Fruit fly (Drosophila melanogaster) whole organism, embryonic: ENCODE results near the gene CG4020.
A peak's percentile ranks its signal among the peaks of the same experiment; 100 is the strongest.

ENCODE experiments used
- Aef1 ChIP-seq: fragments of 200-800 bp; sonication (Bioruptor generic); IDR thresholded peaks from 3 replicates; pipeline ENCODE4 v1.3.6; 2022; ENCODE audit warnings: missing biosample characterization, missing genetic modification characterization
- CG10462 ChIP-seq: fragments of 200-800 bp; sonication (Bioruptor generic); optimal IDR thresholded peaks from 2 replicates; lab custom pipeline; 2016; ENCODE audit warnings: missing biosample characterization, missing genetic modification characterization
- CG12219 ChIP-seq: fragments of 200-800 bp; sonication (Bioruptor generic); optimal IDR thresholded peaks from 3 replicates; lab custom pipeline; 2018; ENCODE audit warnings: missing biosample characterization, mild to moderate bottlenecking, missing genetic modification characterization
- CG12299 ChIP-seq: fragments of 200-800 bp; sonication (Bioruptor generic); optimal IDR thresholded peaks from 2 replicates; lab custom pipeline; 2018; ENCODE audit warnings: missing biosample characterization, mild to moderate bottlenecking, missing genetic modification characterization
- CG1233 ChIP-seq: fragments of 200-800 bp; sonication (Bioruptor generic); optimal IDR thresholded peaks from 4 replicates; lab custom pipeline; 2018; ENCODE audit warnings: missing biosample characterization, mild to moderate bottlenecking, missing genetic modification characterization
- CG13123 ChIP-seq: fragments of 200-800 bp; sonication (Bioruptor generic); optimal IDR thresholded peaks from 2 replicates; lab custom pipeline; 2016; ENCODE audit warnings: missing biosample characterization, missing genetic modification characterization
- CG15269 ChIP-seq: fragments of 200-800 bp; sonication (Bioruptor generic); optimal IDR thresholded peaks from 2 replicates; lab custom pipeline; 2018; ENCODE audit warnings: missing biosample characterization, mild to moderate bottlenecking, missing genetic modification characterization, moderate library complexity
- CG15514 ChIP-seq: fragments of 200-800 bp; sonication (Bioruptor generic); optimal IDR thresholded peaks from 3 replicates; lab custom pipeline; 2017; ENCODE audit warnings: missing biosample characterization, missing genetic modification characterization, mild to moderate bottlenecking, moderate library complexity, missing genetic modification reagents
- CG1603 ChIP-seq: fragments of 200-800 bp; sonication (Bioruptor generic); optimal IDR thresholded peaks from 2 replicates; lab custom pipeline; 2019; ENCODE audit warnings: missing biosample characterization, mild to moderate bottlenecking, missing genetic modification characterization, moderate library complexity
- CG17568 ChIP-seq: fragments of 200-800 bp; sonication (Bioruptor generic); optimal IDR thresholded peaks from 2 replicates; lab custom pipeline; 2018; ENCODE audit warnings: missing biosample characterization, mild to moderate bottlenecking, missing genetic modification characterization, moderate library complexity
- CG17912 ChIP-seq: fragments of 200-800 bp; sonication (Bioruptor generic); optimal IDR thresholded peaks from 2 replicates; lab custom pipeline; 2018; ENCODE audit warnings: missing biosample characterization, mild to moderate bottlenecking, missing genetic modification characterization
- CG2202 ChIP-seq: fragments of 200-800 bp; sonication (Bioruptor generic); optimal IDR thresholded peaks from 2 replicates; lab custom pipeline; 2018; ENCODE audit warnings: missing biosample characterization, mild to moderate bottlenecking, missing genetic modification characterization
- CG31224 ChIP-seq: fragments of 200-800 bp; sonication (Bioruptor generic); IDR thresholded peaks from 2 replicates; pipeline ENCODE4 v1.3.6; 2022; ENCODE audit warnings: missing biosample characterization, missing genetic modification characterization
- CG43689 ChIP-seq: fragments of 200-800 bp; sonication (Bioruptor generic); IDR thresholded peaks from 2 replicates; pipeline ENCODE4 v1.3.6; 2022; ENCODE audit warnings: missing biosample characterization, missing genetic modification characterization
- CG4820 ChIP-seq: fragments of 200-800 bp; sonication (Bioruptor generic); optimal IDR thresholded peaks from 3 replicates; lab custom pipeline; 2016; ENCODE audit warnings: missing biosample characterization, missing genetic modification characterization
- CG6272 ChIP-seq: fragments of 200-800 bp; sonication (Bioruptor generic); IDR thresholded peaks from 2 replicates; pipeline ENCODE4 v1.3.6; 2022; ENCODE audit warnings: missing biosample characterization, missing genetic modification characterization
- CG9437 ChIP-seq: fragments of 200-800 bp; sonication (Bioruptor generic); optimal IDR thresholded peaks from 2 replicates; lab custom pipeline; 2018; ENCODE audit warnings: missing biosample characterization, mild to moderate bottlenecking, missing genetic modification characterization
- CG9932 ChIP-seq: fragments of 200-800 bp; sonication (Bioruptor generic); IDR thresholded peaks from 2 replicates; pipeline ENCODE4 v1.3.6; 2022; ENCODE audit warnings: missing biosample characterization, missing genetic modification characterization
- Dbx ChIP-seq: fragments of 200-800 bp; sonication (Bioruptor generic); IDR thresholded peaks from 3 replicates; pipeline ENCODE4 v1.3.6; 2022; ENCODE audit warnings: missing biosample characterization, missing genetic modification characterization
- Dp ChIP-seq: fragments of 200-800 bp; sonication (Bioruptor generic); optimal IDR thresholded peaks from 2 replicates; lab custom pipeline; 2018; ENCODE audit warnings: missing biosample characterization, mild to moderate bottlenecking, missing genetic modification characterization, moderate library complexity
- ERR ChIP-seq: fragments of 200-800 bp; sonication (Bioruptor generic); optimal IDR thresholded peaks from 2 replicates; lab custom pipeline; 2016; ENCODE audit warnings: missing biosample characterization, missing genetic modification characterization
- Ets97D ChIP-seq: fragments of 200-800 bp; sonication (Bioruptor generic); optimal IDR thresholded peaks from 3 replicates; lab custom pipeline; 2016; ENCODE audit warnings: missing biosample characterization, missing genetic modification characterization
- Gug ChIP-seq: fragments of 200-800 bp; sonication (Bioruptor generic); IDR thresholded peaks from 4 replicates; pipeline ENCODE4 v1.3.6; 2022; ENCODE audit warnings: missing biosample characterization, missing genetic modification characterization
- Jarid2 ChIP-seq: fragments of 200-800 bp; sonication (Bioruptor generic); optimal IDR thresholded peaks from 3 replicates; lab custom pipeline; 2017; ENCODE audit warnings: mild to moderate bottlenecking, missing biosample characterization, missing genetic modification reagents, missing genetic modification characterization
- NFAT ChIP-seq: fragments of 200-800 bp; sonication (Bioruptor generic); IDR thresholded peaks from 2 replicates; pipeline ENCODE4 v1.3.6; 2022; ENCODE audit warnings: missing biosample characterization, missing genetic modification characterization
- Nf-YC ChIP-seq: fragments of 200-800 bp; optimal IDR thresholded peaks from 3 replicates; lab custom pipeline; 2019; ENCODE audit warnings: missing biosample characterization, mild to moderate bottlenecking, missing genetic modification characterization, moderate library complexity
- Pdp1 ChIP-seq, 2 experiments: fragments of 200-800 bp; sonication (Bioruptor generic); optimal IDR thresholded peaks; 3 replicates each; lab custom pipeline; 2016; ENCODE audit warnings: missing biosample characterization in 2 of 2, missing genetic modification characterization in 2 of 2, mild to moderate bottlenecking in 1 of 2, moderate library complexity in 1 of 2
- Sin3A ChIP-seq: fragments of >200 bp; optimal IDR thresholded peaks from 2 replicates; lab custom pipeline; 2018
- Sry-δ ChIP-seq: fragments of 200-800 bp; sonication (Bioruptor generic); optimal IDR thresholded peaks from 2 replicates; lab custom pipeline; 2016; ENCODE audit warnings: missing biosample characterization, missing genetic modification characterization
- Ssrp ChIP-seq: fragments of 200-800 bp; sonication (Bioruptor generic); optimal IDR thresholded peaks from 2 replicates; lab custom pipeline; 2018; ENCODE audit warnings: missing biosample characterization, mild to moderate bottlenecking, missing genetic modification characterization, moderate library complexity
- YL-1 ChIP-seq: fragments of 200-800 bp; sonication (Bioruptor generic); optimal IDR thresholded peaks from 3 replicates; lab custom pipeline; 2017; ENCODE audit warnings: missing biosample characterization, mild to moderate bottlenecking, missing genetic modification characterization
- cato ChIP-seq: fragments of 200-800 bp; sonication (Bioruptor generic); optimal IDR thresholded peaks from 2 replicates; lab custom pipeline; 2016; ENCODE audit warnings: missing biosample characterization, missing genetic modification characterization, borderline replicate concordance
- chn ChIP-seq: fragments of 200-800 bp; sonication (Bioruptor generic); optimal IDR thresholded peaks from 2 replicates; lab custom pipeline; 2016; ENCODE audit warnings: missing biosample characterization, missing genetic modification characterization
- croc ChIP-seq: fragments of 200-800 bp; sonication (Bioruptor generic); conservative IDR thresholded peaks from 3 replicates; pipeline ENCODE4 v1.3.6; 2022; ENCODE audit warnings: missing biosample characterization, missing genetic modification characterization
- dati ChIP-seq: fragments of 200-800 bp; sonication (Bioruptor generic); IDR thresholded peaks from 2 replicates; pipeline ENCODE4 v1.3.6; 2022; ENCODE audit warnings: missing biosample characterization, missing genetic modification characterization
- fu2 ChIP-seq: fragments of 200-800 bp; sonication (Bioruptor generic); optimal IDR thresholded peaks from 2 replicates; lab custom pipeline; 2016; ENCODE audit warnings: missing biosample characterization, missing genetic modification characterization
- hbn ChIP-seq: fragments of 200-800 bp; sonication (Bioruptor generic); IDR thresholded peaks from 2 replicates; pipeline ENCODE4 v1.3.6; 2022; ENCODE audit warnings: missing biosample characterization, missing genetic modification characterization; ENCODE audit not compliant: partially characterized antibody
- her ChIP-seq: fragments of 200-800 bp; sonication (Bioruptor generic); optimal IDR thresholded peaks from 2 replicates; lab custom pipeline; 2016; ENCODE audit warnings: missing biosample characterization, missing genetic modification characterization
- hkb ChIP-seq, 2 experiments: fragments of 200-800 bp in 1 of 2; fragments of >200 bp in 1 of 2; sonication (Bioruptor generic) in 1 of 2; IDR thresholded peaks in 1 of 2; optimal IDR thresholded peaks in 1 of 2; 2 replicates each; pipeline versions ENCODE4 v1.3.6 to Lab custom; 2017 to 2022; ENCODE audit warnings: missing biosample characterization in 1 of 2, missing genetic modification characterization in 1 of 2
- hth ChIP-seq: fragments of >200 bp; optimal IDR thresholded peaks from 2 replicates; lab custom pipeline; 2017; ENCODE audit warnings: inconsistent platforms
- inv ChIP-seq: fragments of 200-800 bp; sonication (Bioruptor generic); IDR thresholded peaks from 2 replicates; pipeline ENCODE4 v1.3.6; 2022; ENCODE audit warnings: missing biosample characterization, missing genetic modification characterization; ENCODE audit not compliant: partially characterized antibody
- lab ChIP-seq: fragments of 200-800 bp; sonication (Bioruptor generic); optimal IDR thresholded peaks from 3 replicates; lab custom pipeline; 2017; ENCODE audit warnings: missing biosample characterization, missing genetic modification characterization, mild to moderate bottlenecking, moderate library complexity, missing genetic modification reagents
- rib ChIP-seq: fragments of 200-800 bp; sonication (Bioruptor generic); IDR thresholded peaks from 2 replicates; pipeline ENCODE4 v1.3.6; 2022; ENCODE audit warnings: missing biosample characterization, missing genetic modification characterization
- run ChIP-seq: fragments of 200-800 bp; sonication (Bioruptor generic); optimal IDR thresholded peaks from 3 replicates; lab custom pipeline; 2018; ENCODE audit warnings: missing biosample characterization, mild to moderate bottlenecking, missing genetic modification characterization
- sima ChIP-seq: fragments of 200-800 bp; sonication (Bioruptor generic); optimal IDR thresholded peaks from 2 replicates; lab custom pipeline; 2016; ENCODE audit warnings: missing biosample characterization, missing genetic modification characterization
- sug ChIP-seq: fragments of 200-800 bp; optimal IDR thresholded peaks from 2 replicates; lab custom pipeline; 2019; ENCODE audit warnings: missing biosample characterization, mild to moderate bottlenecking, missing genetic modification characterization, moderate library complexity
- unc-4 ChIP-seq: fragments of 200-800 bp; sonication (Bioruptor generic); IDR thresholded peaks from 2 replicates; pipeline ENCODE4 v1.3.6; 2022; ENCODE audit warnings: missing biosample characterization, missing genetic modification characterization; ENCODE audit not compliant: partially characterized antibody
- wor ChIP-seq: fragments of 200-800 bp; sonication (Bioruptor generic); IDR thresholded peaks from 2 replicates; pipeline ENCODE4 v1.3.6; 2022; ENCODE audit warnings: missing biosample characterization, missing genetic modification characterization
- z ChIP-seq: fragments of 200-800 bp; sonication (Bioruptor generic); IDR thresholded peaks from 3 replicates; pipeline ENCODE4 v1.3.6; 2022; ENCODE audit warnings: missing biosample characterization, missing genetic modification characterization

The CG4020 gene

DNA sequence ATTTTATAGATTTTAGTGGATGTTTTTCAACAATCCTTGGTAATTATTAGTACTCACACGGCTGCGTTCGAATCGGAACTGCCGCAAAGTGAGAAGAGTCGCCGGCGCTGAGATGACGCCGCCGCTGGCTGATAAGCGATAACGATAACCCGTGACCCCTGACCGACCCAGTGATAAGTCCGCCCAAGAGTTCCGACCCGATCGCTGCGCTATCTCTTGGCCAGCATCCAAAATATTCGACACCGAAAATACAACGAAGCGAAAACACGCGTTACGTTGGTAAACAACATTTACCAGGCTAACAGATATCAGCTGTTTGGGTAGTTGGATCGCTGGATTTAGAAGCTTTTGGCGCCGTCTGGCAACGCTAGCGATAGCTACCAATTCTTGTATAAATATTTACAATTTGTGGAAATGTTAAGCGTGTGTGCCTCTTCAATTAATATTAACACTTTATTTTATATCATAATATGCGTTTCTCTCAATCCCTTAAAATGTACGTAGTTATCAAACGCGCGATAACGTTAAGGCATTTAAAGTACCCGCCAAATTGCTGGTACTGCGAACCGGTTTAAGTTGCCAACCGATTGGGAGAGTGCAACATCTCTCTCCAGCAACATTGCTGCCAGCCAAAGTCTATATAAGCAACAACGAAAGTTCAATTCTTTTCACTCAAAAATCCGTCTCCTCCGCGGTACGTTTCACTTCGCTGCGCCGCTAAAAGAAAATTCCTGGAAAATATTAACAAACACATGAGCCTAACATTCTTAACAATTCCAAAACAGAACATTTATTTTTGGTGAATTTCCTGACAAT, 11.2 kb downstream of the CG4020 start, which contains the start of the genes Shmt and CG3726 (continued):
- peak; percentile 3 for TF ChIP-seq Nf-YC
- TF ChIP-seq ERR (GFP tag; lab: Kevin White, UChicago) = no peak
- no peak for TF ChIP-seq CG31224 (GFP tag; lab: Robert Waterston, UW)
- no peak for TF ChIP-seq unc-4
- TF ChIP-seq lab (GFP tag; lab: Kevin White, UChicago) = peak; percentile 42
- TF ChIP-seq CG6272 = no peak
- no peak for TF ChIP-seq CG2202
- peak; percentile 8 for TF ChIP-seq CG15269
- TF ChIP-seq hbn (GFP tag; lab: Robert Waterston, UW) = 0 out of 2 replicates have a peak, but pooled peaks have one; percentile 20
- no peak for TF ChIP-seq CG17568 (GFP tag; lab: Kevin White, UChicago)
- TF ChIP-seq inv (GFP tag; lab: Robert Waterston, UW) = no peak
- no peak for TF ChIP-seq cato
- TF ChIP-seq CG10462 (GFP tag; lab: Kevin White, UChicago) = no peak
- TF ChIP-seq sima (GFP tag; lab: Kevin White, UChicago) = no peak
- no peak for TF ChIP-seq CG12299 (tag; lab: Kevin White, UChicago)
- TF ChIP-seq Ssrp (tag; lab: Kevin White, UChicago) = no peak
- TF ChIP-seq sug = peak; percentile 28
- TF ChIP-seq YL-1 = no peak
- peak; percentile 75 for TF ChIP-seq Dp
- TF ChIP-seq Jarid2 (GFP tag; lab: Kevin White, UChicago) = peak; percentile 87
- no peak; the same call in 2 of the 3 replicates for TF ChIP-seq Dbx
- no peak for TF ChIP-seq CG4820 (GFP tag; lab: Kevin White, UChicago)
- TF ChIP-seq wor (GFP tag; lab: Robert Waterston, UW) = no peak
- TF ChIP-seq CG12219 (GFP tag; lab: Kevin White, UChicago) = peak; percentile 10
- no peak for TF ChIP-seq Ets97D (GFP tag; lab: Kevin White, UChicago)
- no peak for TF ChIP-seq chn
- TF ChIP-seq rib (GFP tag; lab: Robert Waterston, UW) = no peak
- TF ChIP-seq z (GFP tag; lab: Robert Waterston, UW) = peak; percentile 68; the same call in 1 of the 3 replicates
- TF ChIP-seq CG9437 (GFP tag; lab: Kevin White, UChicago) = peak; percentile 81
- TF ChIP-seq hkb (optimal IDR thresholded peaks at IDR 0.05; lab: Kevin White, UChicago) = peak; percentile 1
- no peak for TF ChIP-seq hkb (GFP tag; IDR thresholded peaks at IDR 0.05; lab: Robert Waterston, UW)
- TF ChIP-seq dati (GFP tag; lab: Robert Waterston, UW) = no peak
- no peak for TF ChIP-seq Gug (GFP tag; lab: Robert Waterston, UW)
- peak; percentile 45 for TF ChIP-seq CG15514 (GFP tag; lab: Kevin White, UChicago)
- TF ChIP-seq fu2 (GFP tag; lab: Kevin White, UChicago) = no peak
- no peak for TF ChIP-seq CG9932 (GFP tag; lab: Robert Waterston, UW)
- peak; percentile 20 for TF ChIP-seq CG1233 (GFP tag; lab: Kevin White, UChicago)
- no peak for TF ChIP-seq croc (GFP tag; lab: Robert Waterston, UW)
- peak; percentile 4 for TF ChIP-seq Sin3A (lab: Kevin White, UChicago)
- TF ChIP-seq CG1603 (tag; lab: Kevin White, UChicago) = peak; percentile 0
- peak; percentile 37 for TF ChIP-seq her (GFP tag; lab: Kevin White, UChicago)
- peak in 1 of 2 experiments; percentile 13 for TF ChIP-seq Pdp1 (GFP tag; optimal IDR thresholded peaks at IDR 0.05; lab: Kevin White, UChicago)
- TF ChIP-seq hth (lab: Kevin White, UChicago) = no peak
- TF ChIP-seq NFAT (GFP tag; lab: Robert Waterston, UW) = no peak; the same call in 1 of the 2 replicates
- no peak for TF ChIP-seq CG13123 (GFP tag; lab: Kevin White, UChicago)
- TF ChIP-seq CG17912 = no peak
- no peak for TF ChIP-seq CG43689 (GFP tag; lab: Robert Waterston, UW)
- no peak for TF ChIP-seq Sry-δ (GFP tag; lab: Kevin White, UChicago)
- no peak for TF ChIP-seq run
- TF ChIP-seq Aef1 (GFP tag; lab: Robert Waterston, UW) = no peak
